Worm (Caenorhabditis elegans): ENCODE data around the gene twk-22.

The twk-22 gene

DNA sequence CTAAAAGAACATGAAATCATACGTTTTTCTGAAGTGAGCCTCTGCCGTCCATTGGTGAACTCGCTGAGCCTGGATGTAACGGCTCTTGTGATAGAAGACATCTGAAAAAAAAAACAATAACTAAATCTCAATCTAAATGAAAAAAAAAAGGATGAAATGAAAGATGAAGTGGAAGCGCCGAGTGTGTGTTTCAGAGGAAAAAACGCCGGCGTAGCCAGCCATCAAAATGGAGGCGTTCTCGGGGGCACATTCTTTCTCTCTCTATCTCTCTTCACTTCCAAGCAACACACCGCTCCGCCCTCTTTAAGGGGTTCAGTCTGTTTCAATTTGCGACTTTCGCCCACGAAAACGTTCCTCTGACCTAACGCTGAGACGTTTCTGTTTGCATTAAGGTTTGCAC lies 11.4 kb downstream of the twk-22 start, which contains the start of gene T01B4.3:
TSS of gene T01B4.3 (minus strand) at position 101 of the 400 bp plus-strand sequence.
- TF ChIP-seq nfya-1 (tag; optimal IDR thresholded peaks at IDR 0.05; ENCODE audit: insufficient read depth) (no peak), mdl-1 (tag; optimal IDR thresholded peaks at IDR 0.05) (no peak), ZK546.5 (tag; optimal IDR thresholded peaks at IDR 0.05) (no peak), unc-39 (tag; optimal IDR thresholded peaks at IDR 0.05) (no peak), ztf-11 (tag; optimal IDR thresholded peaks at IDR 0.05) (no peak), ama-1 (optimal IDR thresholded peaks at IDR 0.05) (no peak), fkh-10 (GFP tag; optimal IDR thresholded peaks at IDR 0.05) (no peak), unc-62 (GFP tag; optimal IDR thresholded peaks at IDR 0.05) (no peak), eor-1 (tag; optimal IDR thresholded peaks at IDR 0.05) (no peak), ceh-9 (tag; optimal IDR thresholded peaks at IDR 0.05) (no peak), nhr-77 (tag; optimal IDR thresholded peaks at IDR 0.05) (no peak), egl-5 (tag; optimal IDR thresholded peaks at IDR 0.05) (no peak), nhr-11 (tag; optimal IDR thresholded peaks at IDR 0.05) (no peak), ceh-28 (tag; optimal IDR thresholded peaks at IDR 0.05) (no peak), nhr-237 (tag; optimal IDR thresholded peaks at IDR 0.05) (no peak), hmg-11 (tag; optimal IDR thresholded peaks at IDR 0.05) (no peak), elt-3 (tag; optimal IDR thresholded peaks at IDR 0.05) (no peak), mml-1 (tag; optimal IDR thresholded peaks at IDR 0.05) (no peak)

DNA sequence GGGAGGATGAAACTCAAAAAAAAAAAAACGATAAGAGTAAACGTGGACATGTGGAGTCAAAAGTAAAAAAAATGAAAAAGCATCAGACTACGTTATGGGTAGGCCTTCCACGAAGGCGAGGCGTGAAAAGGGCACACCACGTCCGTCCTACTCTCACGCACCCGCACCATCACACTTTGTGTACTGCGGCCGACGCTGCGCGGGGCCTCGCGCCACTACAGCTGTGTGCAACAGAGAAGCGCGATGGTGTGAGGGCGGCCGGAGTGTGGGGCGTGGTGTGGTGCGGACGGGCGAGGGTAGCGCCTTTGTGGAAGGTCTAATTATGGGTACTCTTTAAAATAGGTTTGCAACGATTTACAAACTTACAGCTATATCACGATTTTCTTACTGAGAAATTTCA lies 12.0 kb downstream of the twk-22 start:
- TF ChIP-seq ztf-11 (tag; optimal IDR thresholded peaks at IDR 0.05): no peak
- no peak for TF ChIP-seq ceh-9 (tag; optimal IDR thresholded peaks at IDR 0.05)

DNA sequence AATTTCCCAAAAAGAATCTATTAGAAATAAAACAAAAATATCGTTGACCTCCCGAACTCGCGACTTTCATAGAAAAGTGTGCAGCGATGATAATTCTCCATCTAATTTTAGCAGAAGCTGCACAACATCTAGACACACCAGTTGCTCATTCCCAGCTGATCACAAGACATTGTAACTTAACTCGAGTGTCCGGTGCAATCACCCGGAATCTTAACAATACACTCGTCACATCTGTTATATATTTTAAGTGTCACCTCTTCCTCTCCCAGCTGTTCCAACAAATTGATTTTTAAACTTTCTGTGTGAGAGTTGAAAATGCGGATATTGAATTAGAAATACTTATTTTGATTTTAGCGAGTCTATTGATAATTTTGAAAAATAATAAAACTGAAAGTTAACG lies 15.1 kb downstream of the twk-22 start:
- TF ChIP-seq elt-3 (tag; optimal IDR thresholded peaks at IDR 0.05): no peak
- no peak for TF ChIP-seq ZK546.5 (tag; optimal IDR thresholded peaks at IDR 0.05)
- no peak for TF ChIP-seq sea-2 (GFP tag; optimal IDR thresholded peaks at IDR 0.05)
- TF ChIP-seq nhr-28 (tag; optimal IDR thresholded peaks at IDR 0.05): no peak
- no peak for TF ChIP-seq nfya-1 (tag; optimal IDR thresholded peaks at IDR 0.05; ENCODE audit: insufficient read depth)
- TF ChIP-seq fos-1 (tag; optimal IDR thresholded peaks at IDR 0.05): no peak
- TF ChIP-seq fkh-2 (tag; optimal IDR thresholded peaks at IDR 0.05): no peak
- TF ChIP-seq ztf-11 (tag; optimal IDR thresholded peaks at IDR 0.05): no peak
- no peak for TF ChIP-seq egl-27 (tag; optimal IDR thresholded peaks at IDR 0.05)
- TF ChIP-seq elt-2 (tag; optimal IDR thresholded peaks at IDR 0.05): no peak
- no peak for TF ChIP-seq jun-1 (tag; optimal IDR thresholded peaks at IDR 0.05)
- no peak for TF ChIP-seq nhr-11 (tag; optimal IDR thresholded peaks at IDR 0.05)
- no peak for TF ChIP-seq nhr-43 (tag; optimal IDR thresholded peaks at IDR 0.05; ENCODE audit: poor library complexity, severe bottlenecking)
- TF ChIP-seq nhr-23 (tag; optimal IDR thresholded peaks at IDR 0.05): no peak
- no peak for TF ChIP-seq lsy-12 (tag; optimal IDR thresholded peaks at IDR 0.05)

DNA sequence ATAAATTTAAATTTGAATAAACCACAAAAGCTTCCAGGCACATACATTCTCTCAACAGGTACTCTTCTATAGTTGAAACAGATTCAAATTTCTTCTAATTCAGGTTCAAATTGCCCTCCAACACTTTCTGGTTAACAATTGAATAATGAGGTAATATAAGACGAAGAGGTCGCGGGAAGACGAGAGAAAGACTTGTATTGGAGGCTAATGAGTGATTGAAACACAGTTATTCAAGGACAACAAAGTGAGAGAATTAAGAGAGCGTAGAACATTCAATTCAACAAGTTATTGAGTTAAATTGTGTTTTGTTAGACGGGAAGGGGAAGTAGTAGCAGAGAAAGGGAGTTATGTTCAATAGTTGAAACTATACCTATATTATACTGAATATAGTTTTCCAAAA lies 15.6 kb downstream of the twk-22 start:
- peak; percentile 52 for TF ChIP-seq nhr-25 (tag; optimal IDR thresholded peaks at IDR 0.05)
- no peak for TF ChIP-seq ceh-82 (tag; optimal IDR thresholded peaks at IDR 0.05)
- TF ChIP-seq R02D3.7 (tag; optimal IDR thresholded peaks at IDR 0.05): no peak
- no peak for TF ChIP-seq lin-15B (tag; optimal IDR thresholded peaks at IDR 0.05)

DNA sequence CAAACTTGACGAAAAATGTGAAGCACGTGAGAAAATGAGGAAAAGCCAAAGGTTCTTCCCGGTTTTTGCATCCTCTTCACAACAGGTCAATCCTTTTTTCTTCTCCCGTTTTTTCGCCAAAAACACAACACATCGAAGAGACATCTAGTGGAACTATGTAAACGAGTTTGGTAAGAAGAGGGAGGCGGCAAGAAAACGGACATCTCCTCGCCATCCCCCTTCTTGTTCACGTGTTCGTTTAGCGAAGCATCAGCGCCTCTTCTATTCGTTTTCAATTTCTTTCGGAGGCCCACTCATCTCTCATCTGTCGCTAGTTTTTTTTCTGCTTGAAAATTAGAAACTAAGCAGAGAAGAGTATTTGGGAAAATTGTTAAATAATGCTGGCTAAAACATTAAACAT lies 18.0 kb downstream of the twk-22 start:
- TF ChIP-seq elt-1 (tag; optimal IDR thresholded peaks at IDR 0.05) (no peak), nhr-43 (tag; optimal IDR thresholded peaks at IDR 0.05; ENCODE audit: poor library complexity, severe bottlenecking) (peak; percentile 34), aly-2 (tag; optimal IDR thresholded peaks at IDR 0.05) (no peak), nhr-23 (tag; optimal IDR thresholded peaks at IDR 0.05) (peak; percentile 24), nhr-25 (tag; optimal IDR thresholded peaks at IDR 0.05) (peak; percentile 69)

DNA sequence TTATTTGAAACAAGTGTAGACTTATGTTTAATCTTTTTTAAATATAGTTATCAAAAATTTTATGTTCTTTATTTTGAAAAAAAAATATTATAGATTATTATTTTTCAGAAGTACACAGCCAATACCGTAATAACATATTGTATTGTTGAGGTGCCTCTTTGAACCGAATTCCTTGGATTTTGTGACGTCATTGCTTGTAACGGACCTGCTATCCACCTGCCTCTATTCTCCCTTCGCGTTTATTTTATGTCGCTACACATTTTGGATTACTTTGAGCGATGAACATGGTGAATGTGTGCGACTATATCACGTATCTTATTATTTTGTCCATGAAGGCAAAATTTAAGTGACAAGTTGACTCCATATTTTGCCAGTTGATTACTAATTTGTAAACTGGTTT lies 21.0 kb downstream of the twk-22 start:
- TF ChIP-seq nhr-43 (tag; optimal IDR thresholded peaks at IDR 0.05; ENCODE audit: poor library complexity, severe bottlenecking) (peak; percentile 50), lsy-12 (tag; optimal IDR thresholded peaks at IDR 0.05) (no peak)

All from whole organism, L3 larva.